Fruit fly (Drosophila melanogaster) whole organism, pupa: ENCODE results near the gene PIG-K.

Source experiments
- CG10348 ChIP-seq: fragments of 200-800 bp; sonication (Bioruptor generic); IDR thresholded peaks from 2 replicates; pipeline ENCODE4 v1.3.6; 2022; ENCODE audit warnings: missing biosample characterization, missing genetic modification characterization
- CG12605 ChIP-seq: fragments of 200-800 bp; sonication (Bioruptor generic); IDR thresholded peaks from 2 replicates; pipeline ENCODE4 v1.3.6; 2022; ENCODE audit warnings: missing biosample characterization, missing genetic modification characterization
- CG13204 ChIP-seq: fragments of 200-800 bp; sonication (Bioruptor generic); optimal IDR thresholded peaks from 2 replicates; lab custom pipeline; 2018; ENCODE audit warnings: missing biosample characterization, mild to moderate bottlenecking, missing genetic modification characterization, moderate library complexity
- CG14655 ChIP-seq: fragments of 200-800 bp; sonication (Bioruptor generic); optimal IDR thresholded peaks from 3 replicates; lab custom pipeline; 2017; ENCODE audit warnings: mild to moderate bottlenecking, missing biosample characterization, missing genetic modification reagents, missing genetic modification characterization
- CG17806 ChIP-seq: fragments of 200-800 bp; sonication (Bioruptor generic); optimal IDR thresholded peaks from 2 replicates; lab custom pipeline; 2018; ENCODE audit warnings: missing biosample characterization, mild to moderate bottlenecking, missing genetic modification characterization, moderate library complexity
- CG8301 ChIP-seq: fragments of 200-800 bp; sonication (Bioruptor generic); optimal IDR thresholded peaks from 2 replicates; lab custom pipeline; 2018; ENCODE audit warnings: missing biosample characterization, mild to moderate bottlenecking, missing genetic modification characterization
- EcR ChIP-seq: fragments of 200-800 bp; sonication (Bioruptor generic); optimal IDR thresholded peaks from 3 replicates; lab custom pipeline; 2019; ENCODE audit warnings: missing biosample characterization, missing genetic modification characterization, mild to moderate bottlenecking, moderate library complexity, missing genetic modification reagents
- Ets98B ChIP-seq: fragments of 200-800 bp; sonication (Bioruptor generic); IDR thresholded peaks from 2 replicates; pipeline ENCODE4 v1.3.6; 2022; ENCODE audit warnings: missing biosample characterization, missing genetic modification characterization

dm6 chrX:1966779-1967520 is 42.2 kb downstream of the PIG-K start:
- TF ChIP-seq CG17806 (peak; percentile 8), CG14655 (GFP tag; lab: Kevin White, UChicago) (peak; percentile 45), EcR (GFP tag; lab: Kevin White, UChicago) (peak; percentile 65), CG10348 (no peak), Ets98B (GFP tag; lab: Robert Waterston, UW) (peak; percentile 50), CG12605 (GFP tag; lab: Robert Waterston, UW) (0 out of 2 replicates have a peak, but pooled peaks have one; percentile 4), CG13204 (peak; percentile 37), CG8301 (tag; lab: Kevin White, UChicago) (peak; percentile 61)
